Fruit fly (Drosophila melanogaster) whole organism, embryonic: ENCODE results near the gene CBP.

Experiments used
- Ada2b ChIP-seq: fragments of 200-800 bp; sonication (Bioruptor generic); IDR thresholded peaks from 2 replicates; pipeline ENCODE4 v1.3.6; 2022; ENCODE audit warnings: missing biosample characterization, missing genetic modification characterization
- Antp ChIP-seq: fragments of 200-800 bp; sonication (Bioruptor generic); optimal IDR thresholded peaks from 3 replicates; lab custom pipeline; 2016; ENCODE audit warnings: missing biosample characterization, missing genetic modification characterization
- Bgb ChIP-seq: fragments of 200-800 bp; sonication (Bioruptor generic); IDR thresholded peaks from 2 replicates; pipeline ENCODE4 v1.3.6; 2022; ENCODE audit warnings: missing biosample characterization, missing genetic modification characterization; ENCODE audit not compliant: partially characterized antibody
- CG10565 ChIP-seq: fragments of 200-800 bp; sonication (Bioruptor generic); optimal IDR thresholded peaks from 3 replicates; lab custom pipeline; 2016; ENCODE audit warnings: missing biosample characterization, mild to moderate bottlenecking, missing genetic modification characterization
- CG10979 ChIP-seq: fragments of 200-800 bp; sonication (Bioruptor generic); optimal IDR thresholded peaks from 2 replicates; lab custom pipeline; 2018; ENCODE audit warnings: missing biosample characterization, mild to moderate bottlenecking, missing genetic modification characterization, moderate library complexity
- CG11093 ChIP-seq: fragments of 200-800 bp; sonication (Bioruptor generic); IDR thresholded peaks from 3 replicates; pipeline ENCODE4 v1.3.6; 2022; ENCODE audit warnings: missing biosample characterization, missing genetic modification characterization
- CG11247 ChIP-seq: fragments of 200-800 bp; sonication (Bioruptor generic); IDR thresholded peaks from 2 replicates; pipeline ENCODE4 v1.3.6; 2022; ENCODE audit warnings: missing biosample characterization, missing genetic modification characterization
- CG12219 ChIP-seq: fragments of 200-800 bp; sonication (Bioruptor generic); optimal IDR thresholded peaks from 3 replicates; lab custom pipeline; 2018; ENCODE audit warnings: missing biosample characterization, mild to moderate bottlenecking, missing genetic modification characterization
- CG12769 ChIP-seq: fragments of 200-800 bp; sonication (Bioruptor generic); optimal IDR thresholded peaks from 2 replicates; lab custom pipeline; 2019; ENCODE audit warnings: missing biosample characterization, mild to moderate bottlenecking, missing genetic modification characterization, moderate library complexity
- CG15073 ChIP-seq: fragments of 200-800 bp; sonication (Bioruptor generic); optimal IDR thresholded peaks from 2 replicates; lab custom pipeline; 2016; ENCODE audit warnings: missing biosample characterization, missing genetic modification characterization
- CG15479 ChIP-seq: fragments of 200-800 bp; sonication (Bioruptor generic); optimal IDR thresholded peaks from 3 replicates; lab custom pipeline; 2019; ENCODE audit warnings: missing biosample characterization, mild to moderate bottlenecking, missing genetic modification characterization, moderate library complexity
- CG17612 ChIP-seq: fragments of 200-800 bp; sonication (Bioruptor generic); IDR thresholded peaks from 2 replicates; pipeline ENCODE4 v1.3.6; 2022; ENCODE audit warnings: missing biosample characterization, missing genetic modification characterization
- CG1832 ChIP-seq: fragments of 200-800 bp; sonication (Bioruptor generic); optimal IDR thresholded peaks from 2 replicates; lab custom pipeline; 2017; ENCODE audit warnings: missing biosample characterization, mild to moderate bottlenecking, missing genetic modification characterization, inconsistent platforms
- CG18476 ChIP-seq: fragments of 200-800 bp; sonication (Bioruptor generic); optimal IDR thresholded peaks from 2 replicates; lab custom pipeline; 2016; ENCODE audit warnings: missing biosample characterization, mild to moderate bottlenecking, missing genetic modification characterization
- CG3995 ChIP-seq: fragments of 200-800 bp; sonication (Bioruptor generic); optimal IDR thresholded peaks from 3 replicates; lab custom pipeline; 2016; ENCODE audit warnings: missing biosample characterization, missing genetic modification characterization
- CG4617 ChIP-seq: fragments of 200-800 bp; sonication (Bioruptor generic); optimal IDR thresholded peaks from 3 replicates; lab custom pipeline; 2016; ENCODE audit warnings: missing biosample characterization, missing genetic modification characterization, borderline replicate concordance
- CG4854 ChIP-seq: fragments of 200-800 bp; sonication (Bioruptor generic); optimal IDR thresholded peaks from 2 replicates; lab custom pipeline; 2016; ENCODE audit warnings: missing biosample characterization, missing genetic modification characterization, inconsistent platforms
- CG5953 ChIP-seq: fragments of 200-800 bp; sonication (Bioruptor generic); IDR thresholded peaks from 2 replicates; pipeline ENCODE4 v1.3.6; 2022; ENCODE audit warnings: missing biosample characterization, missing genetic modification characterization
- CG6654 ChIP-seq: fragments of 200-800 bp; sonication (Bioruptor generic); optimal IDR thresholded peaks from 2 replicates; lab custom pipeline; 2017; ENCODE audit warnings: missing biosample characterization, mild to moderate bottlenecking, missing genetic modification characterization
- CG9817 ChIP-seq: fragments of 200-800 bp; sonication (Bioruptor generic); optimal IDR thresholded peaks from 2 replicates; lab custom pipeline; 2018; ENCODE audit warnings: missing biosample characterization, mild to moderate bottlenecking, missing genetic modification characterization, moderate library complexity
- CG9876 ChIP-seq: fragments of 200-800 bp; sonication (Bioruptor generic); optimal IDR thresholded peaks from 2 replicates; lab custom pipeline; 2016; ENCODE audit warnings: missing biosample characterization, missing genetic modification characterization
- CTCF ChIP-seq: fragments of 200-800 bp; sonication (Bioruptor generic); optimal IDR thresholded peaks from 2 replicates; lab custom pipeline; 2017; ENCODE audit warnings: missing biosample characterization, mild to moderate bottlenecking, missing genetic modification characterization, moderate library complexity
- CkIIα-i1 ChIP-seq: fragments of 200-800 bp; sonication (Bioruptor generic); IDR thresholded peaks from 2 replicates; pipeline ENCODE4 v1.3.6; 2022; ENCODE audit warnings: missing biosample characterization, missing genetic modification characterization
- Dref ChIP-seq: fragments of 200-800 bp; sonication (Bioruptor generic); IDR thresholded peaks from 2 replicates; pipeline ENCODE4 v1.3.6; 2022; ENCODE audit warnings: missing biosample characterization, missing genetic modification characterization
- Drgx ChIP-seq: fragments of 200-800 bp; sonication (Bioruptor generic); IDR thresholded peaks from 2 replicates; pipeline ENCODE4 v1.3.6; 2022; ENCODE audit warnings: missing biosample characterization, missing genetic modification characterization
- Ets97D ChIP-seq: fragments of 200-800 bp; sonication (Bioruptor generic); optimal IDR thresholded peaks from 3 replicates; lab custom pipeline; 2016; ENCODE audit warnings: missing biosample characterization, missing genetic modification characterization
- Fer3 ChIP-seq: fragments of 200-800 bp; sonication (Bioruptor generic); optimal IDR thresholded peaks from 2 replicates; lab custom pipeline; 2018; ENCODE audit warnings: missing biosample characterization, mild to moderate bottlenecking, missing genetic modification characterization, moderate library complexity
- Lhr ChIP-seq: fragments of 200-800 bp; sonication (Bioruptor generic); optimal IDR thresholded peaks from 3 replicates; lab custom pipeline; 2017; ENCODE audit warnings: mild to moderate bottlenecking, missing biosample characterization, missing genetic modification reagents, missing genetic modification characterization
- Meics ChIP-seq: fragments of 200-800 bp; sonication (Bioruptor generic); optimal IDR thresholded peaks from 2 replicates; lab custom pipeline; 2017; ENCODE audit warnings: missing biosample characterization, mild to moderate bottlenecking, missing genetic modification characterization
- Poxn ChIP-seq: fragments of 200-800 bp; sonication (Bioruptor generic); IDR thresholded peaks from 2 replicates; pipeline ENCODE4 v1.3.6; 2022; ENCODE audit warnings: missing biosample characterization, missing genetic modification characterization
- Ptx1 ChIP-seq: fragments of 200-800 bp; sonication (Bioruptor generic); IDR thresholded peaks from 2 replicates; pipeline ENCODE4 v1.3.6; 2022; ENCODE audit warnings: missing biosample characterization, missing genetic modification characterization
- Sox102F ChIP-seq: fragments of 200-800 bp; sonication (Bioruptor generic); optimal IDR thresholded peaks from 2 replicates; lab custom pipeline; 2018; ENCODE audit warnings: missing biosample characterization, mild to moderate bottlenecking, missing genetic modification characterization, moderate library complexity
- Usf ChIP-seq: fragments of 200-800 bp; sonication (Bioruptor generic); optimal IDR thresholded peaks from 2 replicates; lab custom pipeline; 2017; ENCODE audit warnings: missing genotype, missing biosample characterization, missing genetic modification characterization
- Vsx1 ChIP-seq: fragments of 200-800 bp; sonication (Bioruptor generic); optimal IDR thresholded peaks from 2 replicates; lab custom pipeline; 2017; ENCODE audit warnings: missing biosample characterization, mild to moderate bottlenecking, missing genetic modification characterization, missing genetic modification reagents
- bcd ChIP-seq: fragments of 200-800 bp; sonication (Bioruptor generic); optimal IDR thresholded peaks from 2 replicates; lab custom pipeline; 2017; ENCODE audit warnings: missing biosample characterization, mild to moderate bottlenecking, missing genetic modification characterization
- cato ChIP-seq: fragments of 200-800 bp; sonication (Bioruptor generic); optimal IDR thresholded peaks from 2 replicates; lab custom pipeline; 2016; ENCODE audit warnings: missing biosample characterization, missing genetic modification characterization, borderline replicate concordance
- caup ChIP-seq: fragments of 200-800 bp; sonication (Bioruptor generic); optimal IDR thresholded peaks from 3 replicates; lab custom pipeline; 2017; ENCODE audit warnings: missing biosample characterization, mild to moderate bottlenecking, missing genetic modification characterization, moderate library complexity; ENCODE audit not compliant: severe bottlenecking
- chinmo ChIP-seq: fragments of 200-800 bp; sonication (Bioruptor generic); IDR thresholded peaks from 4 replicates; pipeline ENCODE4 v1.3.6; 2022; ENCODE audit warnings: missing biosample characterization, missing genetic modification characterization; ENCODE audit not compliant: partially characterized antibody
- dimm ChIP-seq: fragments of 200-800 bp; sonication (Bioruptor generic); IDR thresholded peaks from 2 replicates; pipeline ENCODE4 v1.3.6; 2022; ENCODE audit warnings: missing biosample characterization, missing genetic modification characterization
- fru ChIP-seq: fragments of >200 bp; optimal IDR thresholded peaks from 2 replicates; lab custom pipeline; 2017
- gcm ChIP-seq: fragments of 200-800 bp; sonication (Bioruptor generic); optimal IDR thresholded peaks from 2 replicates; lab custom pipeline; 2019; ENCODE audit warnings: missing biosample characterization, mild to moderate bottlenecking, missing genetic modification characterization, moderate library complexity
- lbe ChIP-seq: fragments of 200-800 bp; sonication (Bioruptor generic); optimal IDR thresholded peaks from 2 replicates; lab custom pipeline; 2016; ENCODE audit warnings: missing biosample characterization, mild to moderate bottlenecking, missing genetic modification characterization
- lmd ChIP-seq: fragments of 200-800 bp; sonication (Bioruptor generic); IDR thresholded peaks from 2 replicates; pipeline ENCODE4 v1.3.6; 2022; ENCODE audit warnings: missing biosample characterization, missing genetic modification characterization
- mam ChIP-seq: fragments of 200-800 bp; sonication (Bioruptor generic); optimal IDR thresholded peaks from 3 replicates; lab custom pipeline; 2016; ENCODE audit warnings: missing biosample characterization, missing genetic modification characterization
- nerfin-1 ChIP-seq: fragments of 200-800 bp; sonication (Bioruptor generic); optimal IDR thresholded peaks from 3 replicates; lab custom pipeline; 2019; ENCODE audit warnings: missing biosample characterization, mild to moderate bottlenecking, missing genetic modification characterization, moderate library complexity
- otp ChIP-seq: fragments of 200-800 bp; sonication (Bioruptor generic); IDR thresholded peaks from 3 replicates; pipeline ENCODE4, ENCODE4 v1.3.6; 2022; ENCODE audit warnings: missing biosample characterization, missing genetic modification characterization
- pita ChIP-seq: fragments of 200-800 bp; sonication (Bioruptor generic); optimal IDR thresholded peaks from 2 replicates; lab custom pipeline; 2017; ENCODE audit warnings: missing biosample characterization, mild to moderate bottlenecking, missing genetic modification characterization
- psq ChIP-seq: fragments of 200-800 bp; sonication (Bioruptor generic); optimal IDR thresholded peaks from 2 replicates; lab custom pipeline; 2017; ENCODE audit warnings: missing biosample characterization, missing genetic modification characterization
- ro ChIP-seq: fragments of 200-800 bp; sonication (Bioruptor generic); IDR thresholded peaks from 2 replicates; pipeline ENCODE4 v1.3.6; 2022; ENCODE audit warnings: missing biosample characterization, missing genetic modification characterization
- tap ChIP-seq: fragments of 200-800 bp; optimal IDR thresholded peaks from 3 replicates; lab custom pipeline; 2019; ENCODE audit warnings: missing biosample characterization, mild to moderate bottlenecking, missing genetic modification characterization, moderate library complexity
- tx ChIP-seq: fragments of 200-800 bp; sonication (Bioruptor generic); optimal IDR thresholded peaks from 2 replicates; lab custom pipeline; 2016; ENCODE audit warnings: missing biosample characterization, missing genetic modification characterization

CBP gene

dm6 chrX:7324816-7325246, 12.3 kb upstream of the CBP start (continued):
- TF ChIP-seq CTCF (peak; percentile 68), psq (GFP tag; lab: Kevin White, UChicago) (peak; percentile 75), CG15479 (GFP tag; lab: Kevin White, UChicago) (peak; percentile 60), Drgx (peak; percentile 98), Fer3 (tag; lab: Kevin White, UChicago) (peak; percentile 95), Antp (GFP tag; lab: Kevin White, UChicago) (peak; percentile 28), gcm (GFP tag; lab: Kevin White, UChicago) (peak; percentile 98), Ets97D (GFP tag; lab: Kevin White, UChicago) (peak; percentile 67), CG10979 (tag; lab: Kevin White, UChicago) (peak; percentile 99), Lhr (GFP tag; lab: Kevin White, UChicago) (peak; percentile 96), tx (GFP tag; lab: Kevin White, UChicago) (peak; percentile 80), nerfin-1 (tag; lab: Kevin White, UChicago) (peak; percentile 96), CG11247 (GFP tag; lab: Robert Waterston, UW) (peak; percentile 88), Dref (GFP tag; lab: Robert Waterston, UW) (peak; percentile 31), Bgb (GFP tag; lab: Robert Waterston, UW) (no peak), Vsx1 (GFP tag; lab: Kevin White, UChicago) (peak; percentile 92), mam (GFP tag; lab: Kevin White, UChicago) (peak; percentile 75), otp (GFP tag; lab: Robert Waterston, UW) (peak; percentile 96), chinmo (GFP tag; lab: Robert Waterston, UW) (no peak), CG5953 (peak; percentile 90), CG4617 (GFP tag; lab: Kevin White, UChicago) (peak; percentile 83), tap (tag; lab: Kevin White, UChicago) (peak; percentile 98), Usf (GFP tag; lab: Kevin White, UChicago) (peak; percentile 90), lbe (peak; percentile 91), Meics (GFP tag; lab: Kevin White, UChicago) (peak; percentile 93), CG12219 (GFP tag; lab: Kevin White, UChicago) (peak; percentile 97), CG10565 (peak; percentile 80), CG12769 (tag; lab: Kevin White, UChicago) (peak; percentile 95), ro (GFP tag; lab: Robert Waterston, UW) (peak; percentile 91), CG4854 (GFP tag; lab: Kevin White, UChicago) (peak; percentile 79), Poxn (GFP tag; lab: Robert Waterston, UW) (0 out of 2 replicates have a peak, but pooled peaks have one; percentile 24), pita (GFP tag; lab: Kevin White, UChicago) (no peak), CG1832 (GFP tag; lab: Kevin White, UChicago) (peak; percentile 67), CG15073 (GFP tag; lab: Kevin White, UChicago) (peak; percentile 92), cato (GFP tag; lab: Kevin White, UChicago) (peak; percentile 88), bcd (peak; percentile 95), CG18476 (GFP tag; lab: Kevin White, UChicago) (peak; percentile 92), CG3995 (GFP tag; lab: Kevin White, UChicago) (peak; percentile 62), Sox102F (GFP tag; lab: Kevin White, UChicago) (peak; percentile 97), Ada2b (GFP tag; lab: Robert Waterston, UW) (peak; percentile 94), CG17612 (GFP tag; lab: Robert Waterston, UW) (peak; percentile 83), Ptx1 (GFP tag; lab: Robert Waterston, UW) (peak; percentile 96), CG11093 (GFP tag; lab: Robert Waterston, UW) (peak; percentile 89), fru (no peak), lmd (peak; percentile 96), CG9876 (GFP tag; lab: Kevin White, UChicago) (no peak), CG9817 (tag; lab: Kevin White, UChicago) (peak; percentile 92), dimm (GFP tag; lab: Robert Waterston, UW) (peak; percentile 89), CkIIα-i1 (GFP tag; lab: Robert Waterston, UW) (peak; percentile 82), CG6654 (GFP tag; lab: Kevin White, UChicago) (peak; percentile 77), caup (GFP tag; lab: Kevin White, UChicago) (peak; percentile 92)
